Worm (Caenorhabditis elegans) whole organism, L2 larva: Measurements from ENCODE around the gene snb-1.

Experiments
- C34F6.9 ChIP-seq: fragments of 150-350 bp; optimal IDR thresholded peaks from 2 replicates; lab custom pipeline; 2014; ENCODE audit warnings: missing biosample characterization, missing genetic modification characterization
- Y55F3AM.14 ChIP-seq: fragments of 200-800 bp; sonication (Bioruptor generic); optimal IDR thresholded peaks from 2 replicates; lab custom pipeline; 2018; ENCODE audit warnings: mild to moderate bottlenecking, missing genetic modification characterization, missing compliant biosample characterization
- ZK546.5 ChIP-seq: sonication (generic microtip); optimal IDR thresholded peaks from 2 replicates; lab custom pipeline; 2017; ENCODE audit warnings: missing biosample characterization, missing genetic modification characterization
- alr-1 ChIP-seq: fragments of 150-350 bp; optimal IDR thresholded peaks from 2 replicates; lab custom pipeline; 2014; ENCODE audit warnings: missing biosample characterization, missing genetic modification characterization
- aly-2 ChIP-seq: fragments of 150-350 bp; optimal IDR thresholded peaks from 2 replicates; lab custom pipeline; 2014; ENCODE audit warnings: missing biosample characterization, missing genetic modification characterization
- blmp-1 ChIP-seq: sonication (generic microtip); optimal IDR thresholded peaks from 2 replicates; lab custom pipeline; 2017; ENCODE audit warnings: missing genetic modification characterization, mild to moderate bottlenecking, missing compliant biosample characterization, antibody characterized with exemption, moderate library complexity; ENCODE audit not compliant: insufficient read depth
- ceh-16 ChIP-seq: fragments of 150-350 bp; optimal IDR thresholded peaks from 2 replicates; lab custom pipeline; 2014; ENCODE audit warnings: missing biosample characterization, missing genetic modification characterization
- egl-27 ChIP-seq: sonication (generic microtip); optimal IDR thresholded peaks from 3 replicates; lab custom pipeline; 2017; ENCODE audit warnings: missing biosample characterization, missing genetic modification reagents, missing genetic modification characterization
- elt-3 ChIP-seq: sonication (generic microtip); optimal IDR thresholded peaks from 2 replicates; lab custom pipeline; 2017; ENCODE audit warnings: missing biosample characterization, missing genetic modification characterization
- fos-1 ChIP-seq: fragments of 150-350 bp; optimal IDR thresholded peaks from 2 replicates; lab custom pipeline; 2014; ENCODE audit warnings: missing biosample characterization, missing genetic modification characterization
- gmeb-1 ChIP-seq: fragments of 150-350 bp; optimal IDR thresholded peaks from 2 replicates; lab custom pipeline; 2014; ENCODE audit warnings: missing biosample characterization, missing genetic modification characterization
- lin-39 ChIP-seq: fragments of 150-350 bp; optimal IDR thresholded peaks from 2 replicates; lab custom pipeline; 2014; ENCODE audit warnings: missing biosample characterization, missing genetic modification reagents, missing genetic modification characterization
- mab-5 ChIP-seq: fragments of 150-350 bp; optimal IDR thresholded peaks from 2 replicates; lab custom pipeline; 2014; ENCODE audit warnings: missing biosample characterization, missing genetic modification characterization
- nhr-12 ChIP-seq: fragments of 150-350 bp; optimal IDR thresholded peaks from 2 replicates; lab custom pipeline; 2014; ENCODE audit warnings: missing biosample characterization, missing genetic modification characterization
- nhr-237 ChIP-seq: fragments of 150-350 bp; optimal IDR thresholded peaks from 2 replicates; lab custom pipeline; 2014; ENCODE audit warnings: missing biosample characterization, missing genetic modification characterization
- nhr-77 ChIP-seq: fragments of 150-350 bp; optimal IDR thresholded peaks from 2 replicates; lab custom pipeline; 2014; ENCODE audit warnings: missing biosample characterization, missing genetic modification characterization
- peb-1 ChIP-seq: fragments of 150-350 bp; optimal IDR thresholded peaks from 2 replicates; lab custom pipeline; 2014; ENCODE audit warnings: missing biosample characterization, missing genetic modification characterization
- skn-1 ChIP-seq: sonication (generic microtip); optimal IDR thresholded peaks from 2 replicates; lab custom pipeline; 2017; ENCODE audit warnings: missing biosample characterization, missing genetic modification characterization
- sma-9 ChIP-seq, 2 experiments: fragments of 150-350 bp in 1 of 2; sonication (generic microtip) in 1 of 2; optimal IDR thresholded peaks; 2 replicates each; lab custom pipeline; 2014 to 2016; ENCODE audit warnings: missing genetic modification characterization in 2 of 2, mild to moderate bottlenecking in 1 of 2, missing biosample characterization in 1 of 2, missing compliant biosample characterization in 1 of 2, missing genetic modification reagents in 1 of 2, moderate library complexity in 1 of 2
- snpc-4 ChIP-seq: fragments of 150-350 bp; optimal IDR thresholded peaks from 2 replicates; lab custom pipeline; 2014; ENCODE audit warnings: missing biosample characterization, missing genetic modification characterization
- unc-39 ChIP-seq: fragments of 150-350 bp; optimal IDR thresholded peaks from 2 replicates; lab custom pipeline; 2014; ENCODE audit warnings: missing biosample characterization, missing genetic modification characterization
- unc-55 ChIP-seq: fragments of 150-350 bp; sonication (generic microtip); optimal IDR thresholded peaks from 3 replicates; lab custom pipeline; 2014; ENCODE audit warnings: missing biosample characterization, missing genetic modification reagents, missing genetic modification characterization
- unc-62 ChIP-seq: fragments of 150-350 bp; optimal IDR thresholded peaks from 2 replicates; lab custom pipeline; 2014; ENCODE audit warnings: missing biosample characterization, missing genetic modification reagents, missing genetic modification characterization
- ztf-4 ChIP-seq: fragments of 150-350 bp; optimal IDR thresholded peaks from 2 replicates; lab custom pipeline; 2014; ENCODE audit warnings: missing biosample characterization, missing genetic modification characterization

The snb-1 gene

ce11 chrV:6611058-6611457 is 45.2 kb downstream of the snb-1 start, which contains the start of gene gon-14:
gon-14 (minus strand) TSS chrV:6611158.
- TF ChIP-seq egl-27 (tag; lab: Kevin White, UChicago) (no peak), aly-2 (tag; lab: Kevin White, UChicago) (no peak), peb-1 (tag; lab: Kevin White, UChicago) (no peak), elt-3 (no peak), nhr-77 (tag; lab: Kevin White, UChicago) (no peak), unc-62 (GFP tag; lab: Kevin White, UChicago) (no peak), nhr-237 (tag; lab: Kevin White, UChicago) (no peak), C34F6.9 (tag; lab: Kevin White, UChicago) (no peak), ceh-16 (tag; lab: Kevin White, UChicago) (no peak), unc-55 (GFP tag; lab: Kevin White, UChicago) (no peak), ztf-4 (tag; lab: Kevin White, UChicago) (no peak), fos-1 (tag; lab: Kevin White, UChicago) (no peak), alr-1 (tag; lab: Kevin White, UChicago) (no peak), gmeb-1 (tag; lab: Kevin White, UChicago) (no peak), mab-5 (tag; lab: Kevin White, UChicago) (no peak)
- TF ChIP-seq, all 48 proteins: peak for 0

- TF ChIP-seq snpc-4 (no peak), ZK546.5 (tag; lab: Kevin White, UChicago) (no peak), lin-39 (no peak), unc-39 (tag; lab: Kevin White, UChicago) (no peak), skn-1 (peak; percentile 48), blmp-1 (tag; lab: Kevin White, UChicago) (no peak), sma-9 (GFP tag; optimal IDR thresholded peaks at IDR 0.05; lab: Kevin White, UChicago) (no peak), sma-9 (tag; optimal IDR thresholded peaks at IDR 0.05; lab: Kevin White, UChicago) (no peak), elt-3 (no peak), aly-2 (tag; lab: Kevin White, UChicago) (no peak), gmeb-1 (tag; lab: Kevin White, UChicago) (peak; percentile 47), nhr-12 (no peak), unc-55 (GFP tag; lab: Kevin White, UChicago) (peak; percentile 76), Y55F3AM.14 (GFP tag; lab: Kevin White, UChicago) (no peak), peb-1 (tag; lab: Kevin White, UChicago) (no peak), fos-1 (tag; lab: Kevin White, UChicago) (peak; percentile 88), nhr-237 (tag; lab: Kevin White, UChicago) (no peak), alr-1 (tag; lab: Kevin White, UChicago) (no peak)
- TF ChIP-seq, all 48 proteins: peak for 4
Observed at ce11 chrV:6606197-6606596, 50.1 kb downstream of the snb-1 start.
